Fruit fly (Drosophila melanogaster): ENCODE measurements around the gene CG13360.

CG13360 gene

DNA sequence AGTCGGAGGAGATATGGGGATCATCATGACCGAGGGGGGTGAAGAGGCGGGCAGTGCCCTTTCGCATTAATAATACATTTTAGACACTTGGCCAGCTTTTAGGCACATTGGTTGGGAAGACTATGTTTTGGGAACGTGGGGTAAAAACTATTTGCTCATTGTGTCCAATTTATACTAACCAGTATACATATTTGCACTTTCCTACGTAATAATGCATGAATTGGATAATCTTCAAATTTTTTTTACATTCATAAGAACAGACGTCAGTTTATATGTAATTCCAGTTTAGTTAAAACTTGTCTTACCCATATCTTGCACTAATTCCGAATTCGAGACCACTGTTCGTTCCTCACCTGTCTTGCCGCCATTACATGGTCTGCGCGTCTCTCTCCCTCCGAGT, 10.5 kb downstream of the CG13360 start:
- no peak for TF ChIP-seq Dll (optimal IDR thresholded peaks at IDR 0.05)
- TF ChIP-seq EcR (GFP tag; optimal IDR thresholded peaks at IDR 0.05) = no peak
- no peak for TF ChIP-seq pan (optimal IDR thresholded peaks at IDR 0.05)
- no peak for TF ChIP-seq usp (GFP tag; optimal IDR thresholded peaks at IDR 0.05)
- no peak for TF ChIP-seq CG8478 (optimal IDR thresholded peaks at IDR 0.05)
- no peak for TF ChIP-seq psq (optimal IDR thresholded peaks at IDR 0.05)

- TF ChIP-seq Dll (optimal IDR thresholded peaks at IDR 0.05) (no peak), CG8478 (optimal IDR thresholded peaks at IDR 0.05) (no peak), EcR (GFP tag; optimal IDR thresholded peaks at IDR 0.05) (no peak), usp (GFP tag; optimal IDR thresholded peaks at IDR 0.05) (no peak), psq (optimal IDR thresholded peaks at IDR 0.05) (no peak), pan (optimal IDR thresholded peaks at IDR 0.05) (no peak)
These were observed 14.7 kb downstream of the CG13360 start for dm6 chrX:775184-775583.

- TF ChIP-seq EcR (GFP tag; optimal IDR thresholded peaks at IDR 0.05) (no peak), CG8478 (optimal IDR thresholded peaks at IDR 0.05) (no peak), usp (GFP tag; optimal IDR thresholded peaks at IDR 0.05) (no peak), psq (optimal IDR thresholded peaks at IDR 0.05) (no peak), pan (optimal IDR thresholded peaks at IDR 0.05) (no peak), Dll (optimal IDR thresholded peaks at IDR 0.05) (no peak)
These were observed 15.7 kb downstream of the CG13360 start for dm6 chrX:774160-774700.

DNA sequence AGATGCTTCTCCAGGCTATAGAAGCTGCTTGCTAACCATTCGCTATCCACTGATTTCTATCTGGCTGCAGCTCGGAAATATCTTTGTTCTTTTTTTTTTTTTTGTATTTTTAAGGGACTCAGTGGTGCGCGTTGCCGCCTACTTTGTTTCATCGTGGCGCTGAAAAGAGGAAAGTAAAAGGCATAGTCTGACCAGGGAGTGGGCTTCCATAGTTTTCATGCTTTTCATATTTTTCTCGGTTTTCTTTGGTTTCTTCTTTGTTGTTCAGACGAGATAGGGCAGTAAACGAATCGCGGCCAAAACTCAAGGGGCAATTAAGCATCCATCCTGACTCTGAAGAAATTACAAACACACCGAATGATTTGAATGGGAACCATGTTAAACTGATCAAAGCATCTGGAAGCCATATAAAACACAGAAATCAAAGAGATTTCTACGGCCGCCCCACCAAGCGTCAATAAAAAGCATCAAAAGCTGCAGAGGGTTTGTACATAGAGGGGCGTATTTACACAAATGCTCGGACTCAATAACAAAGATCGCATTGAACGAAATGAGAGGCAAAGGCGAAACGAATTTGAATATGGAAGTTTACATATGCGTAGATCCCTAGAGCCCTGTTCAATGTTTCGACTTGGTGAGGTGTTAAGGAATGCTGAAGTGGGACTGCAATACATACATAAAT, 17.4 kb downstream of the CG13360 start:
- TF ChIP-seq Dll (optimal IDR thresholded peaks at IDR 0.05) (no peak), psq (optimal IDR thresholded peaks at IDR 0.05) (no peak), CG8478 (optimal IDR thresholded peaks at IDR 0.05) (no peak), usp (GFP tag; optimal IDR thresholded peaks at IDR 0.05) (no peak), pan (optimal IDR thresholded peaks at IDR 0.05) (no peak), EcR (GFP tag; optimal IDR thresholded peaks at IDR 0.05) (no peak)

- TF ChIP-seq Dll (optimal IDR thresholded peaks at IDR 0.05) = no peak
- TF ChIP-seq CG8478 (optimal IDR thresholded peaks at IDR 0.05) = no peak
- no peak for TF ChIP-seq EcR (GFP tag; optimal IDR thresholded peaks at IDR 0.05)
- TF ChIP-seq pan (optimal IDR thresholded peaks at IDR 0.05) = no peak
- TF ChIP-seq usp (GFP tag; optimal IDR thresholded peaks at IDR 0.05) = no peak
- no peak for TF ChIP-seq psq (optimal IDR thresholded peaks at IDR 0.05)
These were observed 18.3 kb downstream of the CG13360 start for dm6 chrX:771431-772064.

DNA sequence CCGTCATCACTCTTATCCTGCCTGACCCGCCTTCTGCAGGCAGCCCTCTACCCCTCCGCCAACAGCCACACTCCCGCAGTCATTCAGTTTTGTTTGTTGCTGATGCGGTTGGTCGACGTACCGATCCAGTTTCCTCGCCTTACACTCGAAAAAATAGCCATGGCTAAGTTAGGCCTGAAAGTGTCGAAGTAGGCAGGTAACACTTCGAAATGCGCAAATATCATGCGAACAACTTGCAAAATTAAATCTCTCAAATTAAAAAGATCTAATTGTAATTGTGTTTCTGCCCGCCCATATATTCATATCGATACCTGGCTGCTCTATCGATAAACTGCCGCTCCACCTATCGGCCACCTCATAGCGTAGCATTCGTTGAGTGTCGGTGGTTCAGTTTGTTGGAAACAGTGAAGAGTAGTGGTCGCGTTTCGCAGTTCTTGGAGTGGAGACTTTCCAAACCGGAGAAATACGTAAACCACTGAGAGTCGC, 20.2 kb downstream of the CG13360 start, which contains the start of gene fz3:
Gene fz3 (plus strand): TSS at position 307 of the 486 bp plus-strand sequence.
- TF ChIP-seq EcR (GFP tag; optimal IDR thresholded peaks at IDR 0.05) (no peak), pan (optimal IDR thresholded peaks at IDR 0.05) (no peak), CG8478 (optimal IDR thresholded peaks at IDR 0.05) (no peak), psq (optimal IDR thresholded peaks at IDR 0.05) (no peak), usp (GFP tag; optimal IDR thresholded peaks at IDR 0.05) (no peak), Dll (optimal IDR thresholded peaks at IDR 0.05) (no peak)

DNA sequence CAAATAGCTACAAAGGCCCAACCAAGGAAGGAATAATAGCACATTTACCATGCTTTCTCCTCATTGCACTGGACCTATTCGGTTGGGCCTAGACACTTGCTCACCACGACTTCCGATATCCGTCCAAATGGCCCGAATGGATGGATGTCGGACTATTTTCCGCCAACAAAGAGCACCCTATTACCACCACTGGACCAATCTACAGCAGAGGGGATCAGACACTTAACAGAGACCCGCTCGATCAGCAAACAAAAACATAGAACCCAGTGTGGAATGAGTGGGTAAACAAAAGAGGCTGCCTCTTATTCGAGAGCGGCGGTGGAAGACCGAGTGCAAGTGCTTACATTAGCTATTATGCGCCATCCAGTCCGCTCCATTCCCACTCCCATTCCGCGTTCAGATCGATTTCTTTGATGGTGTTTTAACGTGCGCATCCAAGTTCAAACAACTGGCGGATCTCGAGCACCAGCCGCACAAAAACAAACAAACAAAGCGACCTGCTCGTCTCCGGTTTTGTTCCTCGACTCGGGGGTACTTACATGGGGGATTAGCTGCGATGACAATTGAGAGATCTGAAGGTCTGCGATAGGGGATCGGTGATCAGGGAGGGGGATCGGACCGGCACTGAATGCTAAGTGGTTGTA, 21.3 kb downstream of the CG13360 start:
- TF ChIP-seq Dll (optimal IDR thresholded peaks at IDR 0.05) (no peak), CG8478 (optimal IDR thresholded peaks at IDR 0.05) (no peak), EcR (GFP tag; optimal IDR thresholded peaks at IDR 0.05) (no peak), usp (GFP tag; optimal IDR thresholded peaks at IDR 0.05) (no peak), psq (optimal IDR thresholded peaks at IDR 0.05) (no peak), pan (optimal IDR thresholded peaks at IDR 0.05) (no peak)

- TF ChIP-seq Dll (optimal IDR thresholded peaks at IDR 0.05) (no peak), pan (optimal IDR thresholded peaks at IDR 0.05) (no peak), psq (optimal IDR thresholded peaks at IDR 0.05) (no peak), EcR (GFP tag; optimal IDR thresholded peaks at IDR 0.05) (no peak), usp (GFP tag; optimal IDR thresholded peaks at IDR 0.05) (no peak), CG8478 (optimal IDR thresholded peaks at IDR 0.05) (no peak)
These were observed 22.0 kb downstream of the CG13360 start for dm6 chrX:767928-768327.

dm6 chrX:766094-766493, 23.8 kb downstream of the CG13360 start:
- TF ChIP-seq EcR (GFP tag; optimal IDR thresholded peaks at IDR 0.05) (no peak), Dll (optimal IDR thresholded peaks at IDR 0.05) (no peak), psq (optimal IDR thresholded peaks at IDR 0.05) (no peak), usp (GFP tag; optimal IDR thresholded peaks at IDR 0.05) (no peak), pan (optimal IDR thresholded peaks at IDR 0.05) (no peak), CG8478 (optimal IDR thresholded peaks at IDR 0.05) (no peak)

dm6 chrX:765039-765508, 24.8 kb downstream of the CG13360 start, which contains the start of gene RpL22:
Gene RpL22 (minus strand): TSS chrX:765130.
- no peak for TF ChIP-seq EcR (GFP tag; optimal IDR thresholded peaks at IDR 0.05)
- no peak for TF ChIP-seq psq (optimal IDR thresholded peaks at IDR 0.05)
- no peak for TF ChIP-seq CG8478 (optimal IDR thresholded peaks at IDR 0.05)
- no peak for TF ChIP-seq pan (optimal IDR thresholded peaks at IDR 0.05)
- TF ChIP-seq Dll (optimal IDR thresholded peaks at IDR 0.05) = no peak

- TF ChIP-seq CG8478 (optimal IDR thresholded peaks at IDR 0.05) (no peak), psq (optimal IDR thresholded peaks at IDR 0.05) (no peak), pan (optimal IDR thresholded peaks at IDR 0.05) (no peak), Dll (optimal IDR thresholded peaks at IDR 0.05) (no peak), EcR (GFP tag; optimal IDR thresholded peaks at IDR 0.05) (no peak), usp (GFP tag; optimal IDR thresholded peaks at IDR 0.05) (no peak)
These were observed 27.8 kb downstream of the CG13360 start for dm6 chrX:762047-762446.

Measured in whole organism.